Worm (Caenorhabditis elegans): ENCODE results near the gene pqn-31.
A peak's percentile ranks its signal among the peaks of the same experiment; 100 is the strongest.

The pqn-31 gene

DNA sequence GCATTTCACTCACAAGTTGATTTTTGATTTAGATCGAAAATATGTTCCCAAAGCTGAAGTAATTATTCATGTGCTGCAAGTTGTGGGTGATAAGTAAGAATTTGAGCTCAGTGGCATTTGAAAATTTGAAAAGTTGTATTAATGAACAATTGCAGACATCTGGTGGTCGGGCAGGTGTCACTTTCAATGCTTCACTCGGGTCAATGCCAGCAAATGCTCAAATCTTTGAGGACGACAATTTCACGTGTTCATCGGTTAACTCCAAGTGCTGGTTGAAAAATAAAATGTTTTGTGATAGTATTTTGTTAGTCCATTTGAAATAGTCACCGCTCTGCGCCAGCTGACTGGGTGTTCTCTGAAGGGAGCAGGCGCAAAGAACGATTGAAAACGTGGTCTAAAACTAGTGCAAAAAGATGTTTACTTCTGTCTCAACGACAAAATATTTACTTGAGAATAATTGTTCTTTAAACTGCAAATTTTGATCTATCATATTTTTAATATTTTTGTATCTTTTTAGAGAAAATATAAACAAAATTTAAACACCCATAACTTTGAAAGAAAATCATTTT is 15.2 kb upstream of the pqn-31 start (continued):
- no peak for TF ChIP-seq C34B4.2 (tag; optimal IDR thresholded peaks at IDR 0.05)
- TF ChIP-seq F16B12.6 (tag; optimal IDR thresholded peaks at IDR 0.05) = no peak
- TF ChIP-seq rnt-1 (tag; optimal IDR thresholded peaks at IDR 0.05) = peak; percentile 68
- TF ChIP-seq xbp-1 (tag; optimal IDR thresholded peaks at IDR 0.05) = peak; percentile 66
- TF ChIP-seq nhr-47 (tag; optimal IDR thresholded peaks at IDR 0.05) = peak; percentile 67
- peak; percentile 11 for TF ChIP-seq mef-2 (tag; optimal IDR thresholded peaks at IDR 0.05)
- TF ChIP-seq aly-2 (tag; optimal IDR thresholded peaks at IDR 0.05) = no peak
- peak; percentile 75 for TF ChIP-seq irx-1 (tag; optimal IDR thresholded peaks at IDR 0.05)
- TF ChIP-seq unc-86 (tag; optimal IDR thresholded peaks at IDR 0.05) = no peak
- TF ChIP-seq swsn-7 (tag; optimal IDR thresholded peaks at IDR 0.05) = peak; percentile 62
- TF ChIP-seq zag-1 (tag; optimal IDR thresholded peaks at IDR 0.05) = no peak
- TF ChIP-seq C04F5.9 (tag; optimal IDR thresholded peaks at IDR 0.05) = no peak
- no peak for TF ChIP-seq nhr-237 (tag; optimal IDR thresholded peaks at IDR 0.05)
- TF ChIP-seq alr-1 (tag; optimal IDR thresholded peaks at IDR 0.05; ENCODE audit: borderline replicate concordance) = no peak
- TF ChIP-seq zip-4 (GFP tag; optimal IDR thresholded peaks at IDR 0.05) = no peak
- TF ChIP-seq nhr-84 (tag; optimal IDR thresholded peaks at IDR 0.05) = no peak
- TF ChIP-seq ztf-4 (tag; optimal IDR thresholded peaks at IDR 0.05) = no peak
- TF ChIP-seq dsc-1 (tag; optimal IDR thresholded peaks at IDR 0.05) = no peak
- TF ChIP-seq lin-13 (GFP tag; optimal IDR thresholded peaks at IDR 0.05) = no peak
- TF ChIP-seq fkh-8 (tag; optimal IDR thresholded peaks at IDR 0.05) = peak; percentile 56
- peak; percentile 89 for TF ChIP-seq snu-23 (GFP tag; optimal IDR thresholded peaks at IDR 0.05)
- no peak for TF ChIP-seq egl-27 (tag; optimal IDR thresholded peaks at IDR 0.05)
- no peak for TF ChIP-seq fkh-10 (GFP tag; optimal IDR thresholded peaks at IDR 0.05)
- peak; percentile 33 for TF ChIP-seq sup-37 (GFP tag; optimal IDR thresholded peaks at IDR 0.05)
- TF ChIP-seq unc-62 (GFP tag; optimal IDR thresholded peaks at IDR 0.05) = no peak
- TF ChIP-seq unc-130 (tag; optimal IDR thresholded peaks at IDR 0.05) = peak; percentile 95
- TF ChIP-seq jun-1 (tag; optimal IDR thresholded peaks at IDR 0.05) = peak; percentile 18
- no peak for TF ChIP-seq ces-1 (GFP tag; optimal IDR thresholded peaks at IDR 0.05)
- peak; percentile 89 for TF ChIP-seq lin-14 (GFP tag; optimal IDR thresholded peaks at IDR 0.05)
- TF ChIP-seq efl-1 (optimal IDR thresholded peaks at IDR 0.05) = peak in 1 of 2 experiments; percentile 18
- peak in 1 of 2 experiments; percentile 93 for TF ChIP-seq efl-1 (GFP tag; optimal IDR thresholded peaks at IDR 0.05 in 1 of 2)
- peak; percentile 100 for TF ChIP-seq nhr-19 (GFP tag; conservative IDR thresholded peaks at IDR 0.05)
- no peak for TF ChIP-seq ceh-90 (tag; optimal IDR thresholded peaks at IDR 0.05)
- peak; percentile 52 to 83 for TF ChIP-seq lin-35 (GFP tag; optimal IDR thresholded peaks at IDR 0.05)
- peak; percentile 95 for TF ChIP-seq nhr-85 (tag)
- TF ChIP-seq tbx-2 (tag; optimal IDR thresholded peaks at IDR 0.05) = peak; percentile 77
- peak; percentile 52 for TF ChIP-seq grh-1 (GFP tag; IDR thresholded peaks at IDR 0.05)
- TF ChIP-seq blmp-1 (tag; optimal IDR thresholded peaks at IDR 0.05) = no peak
- no peak for TF ChIP-seq lin-15B (tag; optimal IDR thresholded peaks at IDR 0.05)
- peak; percentile 59 to 64 for TF ChIP-seq lsy-2 (tag; optimal IDR thresholded peaks at IDR 0.05)
- peak in 1 of 2 experiments; percentile 95 for TF ChIP-seq mdl-1 (tag; optimal IDR thresholded peaks at IDR 0.05)
- peak; percentile 29 for TF ChIP-seq egl-13 (tag; optimal IDR thresholded peaks at IDR 0.05)
- TF ChIP-seq aha-1 (tag; optimal IDR thresholded peaks at IDR 0.05) = no peak
- peak; percentile 28 for TF ChIP-seq pax-3 (tag; optimal IDR thresholded peaks at IDR 0.05)
- peak; percentile 93 for TF ChIP-seq nhr-71 (tag; optimal IDR thresholded peaks at IDR 0.05)
- TF ChIP-seq unc-30 (tag; optimal IDR thresholded peaks at IDR 0.05) = no peak
- peak; percentile 47 for TF ChIP-seq pag-3 (tag; optimal IDR thresholded peaks at IDR 0.05; ENCODE audit: borderline replicate concordance, insufficient read depth)
